Worm (Caenorhabditis elegans) whole organism, young adult: ENCODE results near the gene glb-2.

ENCODE experiments used
- F10E7.11 ChIP-seq: sonication (generic microtip); optimal IDR thresholded peaks from 2 replicates; lab custom pipeline; 2017; ENCODE audit warnings: mild to moderate bottlenecking, missing genetic modification characterization, moderate library complexity, missing compliant biosample characterization
- F55B11.4 ChIP-seq: sonication (generic microtip); optimal IDR thresholded peaks from 2 replicates; lab custom pipeline; 2016; ENCODE audit warnings: missing compliant biosample characterization, missing genetic modification characterization, borderline replicate concordance; ENCODE audit not compliant: insufficient read depth
- F57C9.4 ChIP-seq: sonication (generic microtip); optimal IDR thresholded peaks from 2 replicates; lab custom pipeline; 2017; ENCODE audit warnings: mild to moderate bottlenecking, missing genetic modification characterization, missing compliant biosample characterization
- K11D2.4 ChIP-seq: fragments of 200-800 bp; sonication (Bioruptor generic); IDR thresholded peaks from 2 replicates; pipeline ENCODE4 v1.3.6; 2022; ENCODE audit warnings: missing genetic modification reagents, missing genetic modification characterization, missing compliant biosample characterization
- Y95B8A.8 ChIP-seq: fragments of 200-800 bp; sonication (Bioruptor generic); IDR thresholded peaks from 2 replicates; pipeline ENCODE4 v1.3.6; 2022; ENCODE audit warnings: missing genetic modification reagents, missing genetic modification characterization, missing compliant biosample characterization
- akir-1 ChIP-seq: fragments of 200-800 bp; sonication (Bioruptor generic); optimal IDR thresholded peaks from 2 replicates; lab custom pipeline; 2018; ENCODE audit warnings: mild to moderate bottlenecking, missing genetic modification characterization, moderate library complexity, missing compliant biosample characterization
- ama-1 ChIP-seq, 3 experiments: fragments of 150-350 bp in 1 of 3; sonication (generic microtip) in 2 of 3; optimal IDR thresholded peaks; 2 replicates each; lab custom pipeline; 2014 to 2018; ENCODE audit warnings: missing biosample characterization in 2 of 3, missing genetic modification characterization in 2 of 3, missing genetic modification reagents in 2 of 3
- him-1 ChIP-seq: sonication (generic microtip); optimal IDR thresholded peaks from 2 replicates; lab custom pipeline; 2016; ENCODE audit warnings: missing genotype, missing genetic modification reagents, missing genetic modification characterization, missing compliant biosample characterization
- let-607 ChIP-seq, 2 experiments: fragments of 200-800 bp in 1 of 2; sonication (Bioruptor generic) in 1 of 2; sonication (generic microtip) in 1 of 2; optimal IDR thresholded peaks; 2 replicates each; lab custom pipeline; 2016 to 2018; ENCODE audit warnings: mild to moderate bottlenecking in 2 of 2, missing compliant biosample characterization in 2 of 2, missing genetic modification characterization in 2 of 2, moderate library complexity in 2 of 2, missing genotype in 1 of 2
- madf-3 ChIP-seq: fragments of 200-800 bp; sonication (Bioruptor generic); IDR thresholded peaks from 2 replicates; pipeline ENCODE4 v1.3.6; 2022; ENCODE audit warnings: missing genetic modification reagents, missing genetic modification characterization, missing compliant biosample characterization
- nfyb-1 ChIP-seq: fragments of 200-800 bp; sonication (Bioruptor generic); IDR thresholded peaks from 2 replicates; pipeline ENCODE4 v1.3.6; 2022; ENCODE audit warnings: missing genetic modification reagents, missing genetic modification characterization, missing compliant biosample characterization
- sdz-38 ChIP-seq: sonication (generic microtip); optimal IDR thresholded peaks from 2 replicates; lab custom pipeline; 2016; ENCODE audit warnings: missing genotype, missing genetic modification characterization, missing compliant biosample characterization
- snpc-4 ChIP-seq, 5 experiments: fragments of 150-350 bp in 1 of 5; sonication (generic microtip) in 4 of 5; optimal IDR thresholded peaks; 2 replicates each; lab custom pipeline; 2014 to 2018; ENCODE audit warnings: missing genetic modification characterization in 5 of 5, missing biosample characterization in 3 of 5, antibody characterized with exemption in 2 of 5, mild to moderate bottlenecking in 2 of 5, missing compliant biosample characterization in 2 of 5, missing genotype in 2 of 5, moderate library complexity in 2 of 5, missing genetic modification reagents in 1 of 5
- ztf-28 ChIP-seq: fragments of 200-800 bp; sonication (Bioruptor generic); IDR thresholded peaks from 2 replicates; pipeline ENCODE4 v1.3.6; 2022; ENCODE audit warnings: missing genetic modification reagents, missing genetic modification characterization, missing compliant biosample characterization

DNA sequence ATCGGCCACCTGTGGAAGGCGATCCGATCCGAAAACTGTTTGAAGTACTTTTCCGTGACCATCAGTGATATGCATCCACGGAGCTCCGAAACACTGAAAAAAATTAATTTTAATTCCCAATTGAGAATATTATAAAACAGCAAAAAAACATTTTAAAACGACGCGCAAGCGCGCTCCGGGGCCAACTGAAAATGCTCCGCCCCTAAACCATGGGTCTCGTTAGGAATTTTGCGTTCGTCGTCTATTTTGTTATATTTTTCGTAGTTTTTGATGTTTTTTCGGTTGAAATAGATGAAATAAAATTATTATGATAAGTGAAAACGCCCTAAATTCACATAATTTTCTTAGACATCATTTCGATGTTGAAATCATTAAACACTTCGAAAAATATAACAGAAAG, 22.5 kb downstream of the glb-2 start:
- TF ChIP-seq ama-1 (optimal IDR thresholded peaks at IDR 0.05; lab: Kevin White, UChicago) (no peak), ama-1 (GFP tag; optimal IDR thresholded peaks at IDR 0.05; lab: Kevin White, UChicago) (no peak), snpc-4 (GFP tag; optimal IDR thresholded peaks at IDR 0.05; lab: Kevin White, UChicago) (no peak), snpc-4 (tag; optimal IDR thresholded peaks at IDR 0.05; lab: Kevin White, UChicago) (peak in 1 of 4 experiments; percentile 29), F55B11.4 (no peak), madf-3 (GFP tag; lab: Robert Waterston, UW) (no peak), K11D2.4 (no peak), Y95B8A.8 (no peak), let-607 (tag; optimal IDR thresholded peaks at IDR 0.05; lab: Kevin White, UChicago) (no peak), ztf-28 (GFP tag; lab: Robert Waterston, UW) (no peak), akir-1 (GFP tag; lab: Kevin White, UChicago) (no peak), nfyb-1 (GFP tag; lab: Robert Waterston, UW) (no peak), F57C9.4 (tag; lab: Kevin White, UChicago) (no peak), F10E7.11 (tag; lab: Kevin White, UChicago) (no peak), him-1 (tag; lab: Kevin White, UChicago) (no peak), sdz-38 (no peak)
